Worm (Caenorhabditis elegans) whole organism, L3 larva: ENCODE results near the gene lpd-9.

ENCODE experiments used
- ceh-82 ChIP-seq: fragments of 150-350 bp; optimal IDR thresholded peaks from 2 replicates; lab custom pipeline; 2014; ENCODE audit warnings: missing biosample characterization, missing genetic modification characterization
- nhr-25 ChIP-seq: sonication (generic microtip); optimal IDR thresholded peaks from 2 replicates; lab custom pipeline; 2017; ENCODE audit warnings: missing biosample characterization, missing genetic modification characterization
- unc-39 ChIP-seq: sonication (generic microtip); optimal IDR thresholded peaks from 4 replicates; lab custom pipeline; 2017; ENCODE audit warnings: missing biosample characterization, missing genetic modification characterization

DNA sequence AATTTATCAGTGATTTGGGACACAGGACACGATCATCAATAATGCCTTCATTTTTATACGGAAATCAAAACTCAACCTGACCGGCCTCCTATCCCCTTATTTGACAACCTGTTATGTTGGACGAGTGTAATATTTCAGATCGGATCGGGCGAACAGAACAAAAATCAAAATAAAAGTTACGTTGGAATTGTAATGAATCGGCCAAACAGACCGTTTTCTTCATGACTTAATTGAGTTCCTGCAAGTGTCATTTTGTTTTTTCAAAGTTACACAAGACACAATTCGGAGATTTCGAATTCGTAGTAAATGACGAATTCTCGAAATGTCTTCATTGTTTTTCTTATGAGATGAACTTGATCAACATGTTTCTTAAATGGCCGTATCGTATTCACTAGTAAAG is 23.9 kb upstream of the lpd-9 start, which contains the start of gene F32G8.3:
- TF ChIP-seq ceh-82 (tag; lab: Kevin White, UChicago): no peak
- TF ChIP-seq nhr-25 (tag; lab: Kevin White, UChicago): no peak
- TF ChIP-seq unc-39 (tag; lab: Kevin White, UChicago): no peak
